Worm (Caenorhabditis elegans) whole organism, mixed stage, embryonic: ENCODE results near the gene C14C11.7.

Experiments
- ces-1 ChIP-seq: fragments of 150-350 bp; optimal IDR thresholded peaks from 2 replicates; lab custom pipeline; 2014; ENCODE audit warnings: missing biosample characterization, missing genetic modification reagents, missing genetic modification characterization
- lsy-2 ChIP-seq: fragments of 150-350 bp; optimal IDR thresholded peaks from 2 replicates; lab custom pipeline; 2014; ENCODE audit warnings: missing biosample characterization, missing genetic modification characterization
- mab-5 ChIP-seq: fragments of 150-350 bp; optimal IDR thresholded peaks from 2 replicates; lab custom pipeline; 2014; ENCODE audit warnings: missing biosample characterization, missing genetic modification characterization
- nhr-12 ChIP-seq: fragments of 150-350 bp; optimal IDR thresholded peaks from 2 replicates; lab custom pipeline; 2014; ENCODE audit warnings: missing biosample characterization, missing genetic modification characterization
- pha-4 ChIP-seq: fragments of 150-350 bp; optimal IDR thresholded peaks from 2 replicates; lab custom pipeline; 2018; ENCODE audit warnings: missing biosample characterization, missing genetic modification reagents, missing genetic modification characterization
- snpc-4 ChIP-seq: fragments of 150-350 bp; optimal IDR thresholded peaks from 2 replicates; lab custom pipeline; 2014; ENCODE audit warnings: missing biosample characterization, missing genetic modification characterization
- unc-62 ChIP-seq: fragments of 150-350 bp; optimal IDR thresholded peaks from 2 replicates; lab custom pipeline; 2014; ENCODE audit warnings: missing biosample characterization, missing genetic modification reagents, missing genetic modification characterization

- TF ChIP-seq snpc-4 (tag; lab: Kevin White, UChicago) (no peak), unc-62 (GFP tag; lab: Kevin White, UChicago) (no peak), lsy-2 (no peak), mab-5 (tag; lab: Kevin White, UChicago) (no peak), nhr-12 (tag; lab: Kevin White, UChicago) (no peak), ces-1 (no peak), pha-4 (tag; lab: Kevin White, UChicago) (no peak)
Measured at ce11 chrV:5660604-5661209, 5.2 kb downstream of the C14C11.7 start, which contains the start of the genes mut-14 and C14C11.2.
